Fruit fly (Drosophila melanogaster): ENCODE data around the gene Agpat1.

dm6 chrX:12724287-12725186 is 40.5 kb upstream of the Agpat1 start:
- no peak for TF ChIP-seq CG8478 (optimal IDR thresholded peaks at IDR 0.05)
- TF ChIP-seq psq (optimal IDR thresholded peaks at IDR 0.05): no peak
- no peak for TF ChIP-seq usp (GFP tag; optimal IDR thresholded peaks at IDR 0.05)
- TF ChIP-seq pan (optimal IDR thresholded peaks at IDR 0.05): no peak
- no peak for TF ChIP-seq Dll (optimal IDR thresholded peaks at IDR 0.05)
- TF ChIP-seq EcR (GFP tag; optimal IDR thresholded peaks at IDR 0.05): no peak
